Fruit fly (Drosophila melanogaster) whole organism, embryonic: ENCODE data around the gene Ice2.

Experiments used
- CG10274 ChIP-seq: fragments of 200-800 bp; sonication (Bioruptor generic); optimal IDR thresholded peaks from 3 replicates; lab custom pipeline; 2017; ENCODE audit warnings: missing biosample characterization, mild to moderate bottlenecking, missing genetic modification characterization
- CG10366 ChIP-seq: fragments of 200-800 bp; sonication (Bioruptor generic); IDR thresholded peaks from 2 replicates; pipeline ENCODE4 v1.3.6; 2022; ENCODE audit warnings: missing biosample characterization, missing genetic modification characterization
- CG12155 ChIP-seq: fragments of 200-800 bp; sonication (Bioruptor generic); optimal IDR thresholded peaks from 3 replicates; lab custom pipeline; 2016; ENCODE audit warnings: missing biosample characterization, missing genetic modification characterization
- CG13123 ChIP-seq: fragments of 200-800 bp; sonication (Bioruptor generic); optimal IDR thresholded peaks from 2 replicates; lab custom pipeline; 2016; ENCODE audit warnings: missing biosample characterization, missing genetic modification characterization
- CG15514 ChIP-seq: fragments of 200-800 bp; sonication (Bioruptor generic); optimal IDR thresholded peaks from 3 replicates; lab custom pipeline; 2017; ENCODE audit warnings: missing biosample characterization, missing genetic modification characterization, mild to moderate bottlenecking, moderate library complexity, missing genetic modification reagents
- CG1603 ChIP-seq: fragments of 200-800 bp; sonication (Bioruptor generic); optimal IDR thresholded peaks from 2 replicates; lab custom pipeline; 2019; ENCODE audit warnings: missing biosample characterization, mild to moderate bottlenecking, missing genetic modification characterization, moderate library complexity
- CG17829 ChIP-seq: fragments of 200-800 bp; optimal IDR thresholded peaks from 2 replicates; lab custom pipeline; 2019; ENCODE audit warnings: missing biosample characterization, mild to moderate bottlenecking, missing genetic modification characterization, moderate library complexity
- CG2116 ChIP-seq: fragments of 200-800 bp; sonication (Bioruptor generic); optimal IDR thresholded peaks from 3 replicates; lab custom pipeline; 2018; ENCODE audit warnings: missing biosample characterization, mild to moderate bottlenecking, missing genetic modification characterization
- CG32532 ChIP-seq: fragments of 200-800 bp; sonication (Bioruptor generic); IDR thresholded peaks from 2 replicates; pipeline ENCODE4 v1.3.6; 2022; ENCODE audit warnings: missing biosample characterization, missing genetic modification characterization
- CG32767 ChIP-seq: fragments of 200-800 bp; sonication (Bioruptor generic); IDR thresholded peaks from 2 replicates; pipeline ENCODE4 v1.3.6; 2022; ENCODE audit warnings: missing biosample characterization, missing genetic modification characterization
- CG3407 ChIP-seq: fragments of 200-800 bp; sonication (Bioruptor generic); optimal IDR thresholded peaks from 2 replicates; lab custom pipeline; 2018; ENCODE audit warnings: missing biosample characterization, mild to moderate bottlenecking, missing genetic modification characterization
- CG34422 ChIP-seq: fragments of 200-800 bp; sonication (Bioruptor generic); IDR thresholded peaks from 3 replicates; pipeline ENCODE4 v1.3.6; 2022; ENCODE audit warnings: missing biosample characterization, missing genetic modification characterization
- CG43689 ChIP-seq: fragments of 200-800 bp; sonication (Bioruptor generic); IDR thresholded peaks from 2 replicates; pipeline ENCODE4 v1.3.6; 2022; ENCODE audit warnings: missing biosample characterization, missing genetic modification characterization
- CG5953 ChIP-seq: fragments of 200-800 bp; sonication (Bioruptor generic); IDR thresholded peaks from 2 replicates; pipeline ENCODE4 v1.3.6; 2022; ENCODE audit warnings: missing biosample characterization, missing genetic modification characterization
- CG6254 ChIP-seq: fragments of 200-800 bp; sonication (Bioruptor generic); optimal IDR thresholded peaks from 3 replicates; lab custom pipeline; 2017; ENCODE audit warnings: mild to moderate bottlenecking, missing biosample characterization, missing genetic modification reagents, missing genetic modification characterization
- CG6765 ChIP-seq: fragments of 200-800 bp; sonication (Bioruptor generic); optimal IDR thresholded peaks from 3 replicates; lab custom pipeline; 2017; ENCODE audit warnings: missing biosample characterization, mild to moderate bottlenecking, missing genetic modification characterization
- Dip2 ChIP-seq: fragments of 200-800 bp; sonication (Bioruptor generic); IDR thresholded peaks from 2 replicates; pipeline ENCODE4 v1.3.6; 2022; ENCODE audit warnings: missing biosample characterization, missing genetic modification characterization
- Dip3 ChIP-seq: fragments of 200-800 bp; sonication (Bioruptor generic); optimal IDR thresholded peaks from 3 replicates; lab custom pipeline; 2016; ENCODE audit warnings: missing biosample characterization, missing genetic modification characterization
- Doc3 ChIP-seq: fragments of 200-800 bp; sonication (Bioruptor generic); IDR thresholded peaks from 3 replicates; pipeline ENCODE4 v1.3.6; 2022; ENCODE audit warnings: missing biosample characterization, missing genetic modification characterization; ENCODE audit not compliant: partially characterized antibody
- ERR ChIP-seq: fragments of 200-800 bp; sonication (Bioruptor generic); optimal IDR thresholded peaks from 2 replicates; lab custom pipeline; 2016; ENCODE audit warnings: missing biosample characterization, missing genetic modification characterization
- Eip74EF ChIP-seq, 2 experiments: fragments of 200-800 bp in 1 of 2; fragments of >200 bp in 1 of 2; sonication (Bioruptor generic) in 1 of 2; optimal IDR thresholded peaks; 2 replicates each; lab custom pipeline; 2017 to 2019; ENCODE audit warnings: missing biosample characterization in 2 of 2, missing genetic modification characterization in 2 of 2, mild to moderate bottlenecking in 1 of 2, moderate library complexity in 1 of 2
- Ets65A ChIP-seq: fragments of 200-800 bp; sonication (Bioruptor generic); peaks from one replicate; lab custom pipeline; 2016; ENCODE audit warnings: missing biosample characterization, missing genetic modification characterization
- Hr51 ChIP-seq, 2 experiments: fragments of 200-800 bp; sonication (Bioruptor generic); optimal IDR thresholded peaks; 2 replicates in 1 of 2; 3 replicates in 1 of 2; lab custom pipeline; 2016 to 2018; ENCODE audit warnings: missing biosample characterization in 2 of 2, missing genetic modification characterization in 2 of 2, mild to moderate bottlenecking in 1 of 2, moderate library complexity in 1 of 2
- NFAT ChIP-seq: fragments of 200-800 bp; sonication (Bioruptor generic); IDR thresholded peaks from 2 replicates; pipeline ENCODE4 v1.3.6; 2022; ENCODE audit warnings: missing biosample characterization, missing genetic modification characterization
- Xrp1 ChIP-seq: fragments of 200-800 bp; sonication (Bioruptor generic); IDR thresholded peaks from 2 replicates; pipeline ENCODE4 v1.3.6; 2022; ENCODE audit warnings: missing biosample characterization, missing genetic modification characterization
- aop ChIP-seq: fragments of 200-800 bp; sonication (Bioruptor generic); IDR thresholded peaks from 2 replicates; pipeline ENCODE4 v1.3.6; 2022; ENCODE audit warnings: missing biosample characterization, missing genetic modification characterization
- az2 ChIP-seq: fragments of 200-800 bp; sonication (Bioruptor generic); optimal IDR thresholded peaks from 3 replicates; lab custom pipeline; 2016; ENCODE audit warnings: missing biosample characterization, missing genetic modification characterization
- btn ChIP-seq: fragments of 200-800 bp; sonication (Bioruptor generic); optimal IDR thresholded peaks from 2 replicates; lab custom pipeline; 2016; ENCODE audit warnings: missing biosample characterization, missing genetic modification characterization
- caup ChIP-seq: fragments of 200-800 bp; sonication (Bioruptor generic); optimal IDR thresholded peaks from 3 replicates; lab custom pipeline; 2017; ENCODE audit warnings: missing biosample characterization, mild to moderate bottlenecking, missing genetic modification characterization, moderate library complexity; ENCODE audit not compliant: severe bottlenecking
- cg ChIP-seq: fragments of 200-800 bp; sonication (Bioruptor generic); optimal IDR thresholded peaks from 3 replicates; lab custom pipeline; 2019; ENCODE audit warnings: missing biosample characterization, mild to moderate bottlenecking, missing genetic modification characterization, moderate library complexity
- corto ChIP-seq: fragments of 200-800 bp; sonication (Bioruptor generic); optimal IDR thresholded peaks from 2 replicates; lab custom pipeline; 2016; ENCODE audit warnings: missing biosample characterization, mild to moderate bottlenecking, missing genetic modification characterization, moderate library complexity
- da ChIP-seq: fragments of 200-800 bp; sonication (Bioruptor generic); optimal IDR thresholded peaks from 2 replicates; lab custom pipeline; 2016; ENCODE audit warnings: missing biosample characterization, missing genetic modification characterization
- ewg ChIP-seq: fragments of 200-800 bp; sonication (Bioruptor generic); optimal IDR thresholded peaks from 3 replicates; lab custom pipeline; 2017; ENCODE audit warnings: mild to moderate bottlenecking, missing biosample characterization, missing genetic modification reagents, missing genetic modification characterization
- gfzf ChIP-seq: fragments of 200-800 bp; sonication (Bioruptor generic); optimal IDR thresholded peaks from 2 replicates; lab custom pipeline; 2016; ENCODE audit warnings: missing biosample characterization, mild to moderate bottlenecking, missing genetic modification characterization, moderate library complexity
- hkb ChIP-seq, 2 experiments: fragments of 200-800 bp in 1 of 2; fragments of >200 bp in 1 of 2; sonication (Bioruptor generic) in 1 of 2; IDR thresholded peaks in 1 of 2; optimal IDR thresholded peaks in 1 of 2; 2 replicates each; pipeline versions ENCODE4 v1.3.6 to Lab custom; 2017 to 2022; ENCODE audit warnings: missing biosample characterization in 1 of 2, missing genetic modification characterization in 1 of 2
- insv ChIP-seq, 2 experiments: fragments of 200-800 bp; sonication (Bioruptor generic); optimal IDR thresholded peaks; 3 replicates each; lab custom pipeline; 2016 to 2018; ENCODE audit warnings: missing biosample characterization in 2 of 2, missing genetic modification characterization in 2 of 2
- knrl ChIP-seq: fragments of 200-800 bp; sonication (Bioruptor generic); IDR thresholded peaks from 3 replicates; pipeline ENCODE4 v1.3.6; 2022; ENCODE audit warnings: missing biosample characterization, missing genetic modification characterization; ENCODE audit not compliant: partially characterized antibody
- lmd ChIP-seq: fragments of 200-800 bp; sonication (Bioruptor generic); IDR thresholded peaks from 2 replicates; pipeline ENCODE4 v1.3.6; 2022; ENCODE audit warnings: missing biosample characterization, missing genetic modification characterization
- maf-S ChIP-seq: fragments of 200-800 bp; sonication (Bioruptor generic); optimal IDR thresholded peaks from 2 replicates; lab custom pipeline; 2016; ENCODE audit warnings: missing biosample characterization, missing genetic modification characterization
- mam ChIP-seq: fragments of 200-800 bp; sonication (Bioruptor generic); optimal IDR thresholded peaks from 3 replicates; lab custom pipeline; 2016; ENCODE audit warnings: missing biosample characterization, missing genetic modification characterization
- mirr ChIP-seq: fragments of 200-800 bp; sonication (Bioruptor generic); optimal IDR thresholded peaks from 3 replicates; lab custom pipeline; 2018; ENCODE audit warnings: missing biosample characterization, mild to moderate bottlenecking, missing genetic modification characterization
- nom ChIP-seq: fragments of 200-800 bp; sonication (Bioruptor generic); optimal IDR thresholded peaks from 2 replicates; lab custom pipeline; 2017; ENCODE audit warnings: missing biosample characterization, missing genetic modification characterization, mild to moderate bottlenecking, moderate library complexity, missing genetic modification reagents
- phol ChIP-seq: fragments of 200-800 bp; sonication (Bioruptor generic); optimal IDR thresholded peaks from 3 replicates; lab custom pipeline; 2018; ENCODE audit warnings: missing biosample characterization, mild to moderate bottlenecking, missing genetic modification characterization, moderate library complexity
- pzg ChIP-seq: fragments of 200-800 bp; sonication (Bioruptor generic); optimal IDR thresholded peaks from 3 replicates; lab custom pipeline; 2018; ENCODE audit warnings: missing biosample characterization, mild to moderate bottlenecking, missing genetic modification characterization, moderate library complexity
- so ChIP-seq: fragments of 200-800 bp; sonication (Bioruptor generic); IDR thresholded peaks from 3 replicates; pipeline ENCODE4 v1.3.6; 2022; ENCODE audit warnings: missing biosample characterization, missing genetic modification characterization
- sr ChIP-seq: fragments of 200-800 bp; sonication (Bioruptor generic); IDR thresholded peaks from 3 replicates; pipeline ENCODE4 v1.3.6; 2022; ENCODE audit warnings: missing biosample characterization, missing genetic modification characterization
- sug ChIP-seq: fragments of 200-800 bp; optimal IDR thresholded peaks from 2 replicates; lab custom pipeline; 2019; ENCODE audit warnings: missing biosample characterization, mild to moderate bottlenecking, missing genetic modification characterization, moderate library complexity
- z ChIP-seq: fragments of 200-800 bp; sonication (Bioruptor generic); IDR thresholded peaks from 3 replicates; pipeline ENCODE4 v1.3.6; 2022; ENCODE audit warnings: missing biosample characterization, missing genetic modification characterization
- zfh1 ChIP-seq: fragments of 200-800 bp; sonication (Bioruptor generic); IDR thresholded peaks from 3 replicates; pipeline ENCODE4 v1.3.6; 2022; ENCODE audit warnings: missing biosample characterization, missing genetic modification characterization

Gene Ice2

dm6 chr3R:21111046-21111480 lies 19.0 kb upstream of the Ice2 start, which contains the start of gene Rab11 (continued):
- no peak for TF ChIP-seq hkb (optimal IDR thresholded peaks at IDR 0.05; lab: Kevin White, UChicago)
- TF ChIP-seq hkb (GFP tag; IDR thresholded peaks at IDR 0.05; lab: Robert Waterston, UW), result no peak
- no peak for TF ChIP-seq nom (GFP tag; lab: Kevin White, UChicago)
- peak; percentile 28 for TF ChIP-seq CG10366
- TF ChIP-seq CG43689 (GFP tag; lab: Robert Waterston, UW), result no peak
- TF ChIP-seq CG6765 (GFP tag; lab: Kevin White, UChicago), result no peak
- no peak for TF ChIP-seq da (GFP tag; lab: Kevin White, UChicago)
- peak; percentile 58 for TF ChIP-seq pzg
- TF ChIP-seq mirr, result no peak
- TF ChIP-seq CG13123 (GFP tag; lab: Kevin White, UChicago), result no peak
- peak; percentile 36 for TF ChIP-seq caup (GFP tag; lab: Kevin White, UChicago)
- peak; percentile 92 for TF ChIP-seq CG2116
- TF ChIP-seq aop (GFP tag; lab: Robert Waterston, UW), result no peak
- peak; percentile 58 for TF ChIP-seq CG15514
- TF ChIP-seq knrl (GFP tag; lab: Robert Waterston, UW), result peak; percentile 96
- peak; percentile 46 for TF ChIP-seq CG17829 (tag; lab: Kevin White, UChicago)
- no peak for TF ChIP-seq CG5953 (GFP tag; lab: Robert Waterston, UW)
- TF ChIP-seq Hr51 (GFP tag; optimal IDR thresholded peaks at IDR 0.05; lab: Kevin White, UChicago), result peak in 1 of 2 experiments; percentile 54
- TF ChIP-seq az2 (GFP tag; lab: Kevin White, UChicago), result peak; percentile 53
- no peak for TF ChIP-seq CG32767 (GFP tag; lab: Robert Waterston, UW)
- TF ChIP-seq CG10274 (GFP tag; lab: Kevin White, UChicago), result no peak
- TF ChIP-seq zfh1, result 0 out of 3 replicates have a peak, but pooled peaks have one; percentile 35
- no peak for TF ChIP-seq btn
- TF ChIP-seq Dip2 (GFP tag; lab: Robert Waterston, UW), result no peak
- TF ChIP-seq lmd (GFP tag; lab: Robert Waterston, UW), result no peak; the same call in 1 of the 2 replicates
- TF ChIP-seq ERR (GFP tag; lab: Kevin White, UChicago), result peak; percentile 10
- TF ChIP-seq NFAT (GFP tag; lab: Robert Waterston, UW), result peak; percentile 43; the same call in 1 of the 2 replicates
- no peak for TF ChIP-seq maf-S (GFP tag; lab: Kevin White, UChicago)
- no peak for TF ChIP-seq cg
- TF ChIP-seq gfzf (GFP tag; lab: Kevin White, UChicago), result peak; percentile 50
- peak; percentile 35 for TF ChIP-seq mam (GFP tag; lab: Kevin White, UChicago)
- TF ChIP-seq sug (tag; lab: Kevin White, UChicago), result peak; percentile 71
- TF ChIP-seq insv (GFP tag; optimal IDR thresholded peaks at IDR 0.05; lab: Kevin White, UChicago), result peak in 1 of 2 experiments; percentile 31
- TF ChIP-seq CG3407 (GFP tag; lab: Kevin White, UChicago), result no peak
- peak; percentile 93; the same call in 2 of the 3 replicates for TF ChIP-seq Doc3 (GFP tag; lab: Robert Waterston, UW)
- peak; percentile 12 for TF ChIP-seq CG1603 (tag; lab: Kevin White, UChicago)

dm6 chr3R:21111964-21112740 lies 17.9 kb upstream of the Ice2 start:
- TF ChIP-seq Dip3 (peak; percentile 17), Eip74EF (GFP tag; optimal IDR thresholded peaks at IDR 0.05; lab: Kevin White, UChicago) (peak; percentile 31 to 41), CG12155 (GFP tag; lab: Kevin White, UChicago) (peak; percentile 31), CG6254 (GFP tag; lab: Kevin White, UChicago) (peak; percentile 64), CG32532 (no peak; the same call in 1 of the 2 replicates), Ets65A (GFP tag; lab: Kevin White, UChicago) (peak; percentile 93), Xrp1 (peak; percentile 7), phol (tag; lab: Kevin White, UChicago) (peak; percentile 42), sr (GFP tag; lab: Robert Waterston, UW) (no peak), corto (GFP tag; lab: Kevin White, UChicago) (peak; percentile 71), so (GFP tag; lab: Robert Waterston, UW) (peak; percentile 51; the same call in 1 of the 3 replicates), ewg (GFP tag; lab: Kevin White, UChicago) (peak; percentile 14), CG34422 (0 out of 3 replicates have a peak, but pooled peaks have one; percentile 7), z (GFP tag; lab: Robert Waterston, UW) (no peak)
